Worm (Caenorhabditis elegans): ENCODE results near the gene clk-1.
A peak's percentile ranks its signal among the peaks of the same experiment; 100 is the strongest.

Gene clk-1

DNA sequence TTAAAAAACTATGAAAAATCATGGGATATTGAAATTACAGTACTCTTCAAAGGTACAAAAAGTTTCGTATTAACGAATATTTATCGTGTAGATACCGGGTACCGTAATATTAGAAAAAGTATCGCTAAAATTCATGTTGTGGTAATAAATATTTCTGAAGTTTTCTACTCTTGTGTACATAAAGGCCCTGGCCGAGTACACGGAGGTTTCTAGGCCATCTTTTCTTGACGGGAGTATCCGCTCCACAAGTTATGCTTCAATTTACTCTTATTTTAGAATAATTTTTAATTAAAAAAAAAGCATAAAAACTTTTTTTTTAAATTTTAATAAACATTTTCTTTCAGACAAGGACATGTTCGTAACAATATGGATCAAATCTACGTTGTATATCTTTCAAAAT is 44.6 kb upstream of the clk-1 start:
- TF ChIP-seq pha-4 (tag; optimal IDR thresholded peaks at IDR 0.05) (peak; percentile 68), nhr-77 (tag; optimal IDR thresholded peaks at IDR 0.05) (no peak), ztf-4 (tag; optimal IDR thresholded peaks at IDR 0.05) (no peak), fos-1 (tag; optimal IDR thresholded peaks at IDR 0.05) (no peak)

DNA sequence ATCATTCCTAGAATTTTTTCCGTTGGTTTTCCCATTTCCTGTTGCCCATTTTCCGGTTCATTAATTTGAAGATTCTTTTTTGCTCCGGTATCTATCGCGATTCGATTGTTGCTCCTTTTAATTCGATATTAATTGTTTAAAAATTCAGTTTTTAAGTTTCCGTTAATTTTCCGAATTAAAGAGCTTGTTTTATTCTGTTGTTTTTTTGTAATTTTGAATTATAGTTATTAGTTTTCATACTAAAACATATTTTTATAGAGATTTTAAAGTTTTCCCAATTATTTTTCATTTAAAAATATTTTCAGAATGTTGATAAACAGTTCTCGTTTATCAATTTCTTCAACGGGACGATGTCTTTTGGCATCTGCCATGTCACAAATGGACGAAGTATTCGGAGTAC is 43.4 kb upstream of the clk-1 start, which contains the start of gene mrps-26:
mrps-26 (plus strand) TSS at position 301 of the 400 bp plus-strand sequence.
- no peak for TF ChIP-seq lin-15B (tag; optimal IDR thresholded peaks at IDR 0.05)
- TF ChIP-seq nhr-11 (tag; optimal IDR thresholded peaks at IDR 0.05), result no peak
- no peak for TF ChIP-seq pha-4 (tag; optimal IDR thresholded peaks at IDR 0.05)

DNA sequence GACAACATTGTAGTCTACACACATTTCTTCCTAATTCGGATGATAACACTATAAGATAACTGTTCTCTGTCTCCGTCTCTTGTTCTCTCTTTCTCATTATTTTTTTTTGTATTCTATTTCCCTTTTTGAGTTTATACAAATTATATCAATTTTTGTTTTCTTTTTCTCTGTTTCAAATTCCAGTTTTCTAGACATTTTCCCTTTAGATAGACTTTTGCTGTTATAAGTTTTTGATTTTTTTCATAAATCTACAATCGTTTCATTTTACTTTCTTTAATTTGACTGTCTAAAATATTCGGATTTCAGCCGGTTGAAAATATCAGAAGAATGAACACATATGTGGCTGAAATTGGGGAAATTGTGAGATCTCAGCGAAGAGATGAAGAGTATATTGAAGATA is 41.6 kb upstream of the clk-1 start, which contains the start of gene prx-10:
prx-10 (plus strand) TSS at position 301 of the 400 bp plus-strand sequence.
- TF ChIP-seq ceh-16 (tag; optimal IDR thresholded peaks at IDR 0.05) (no peak), pqm-1 (tag; optimal IDR thresholded peaks at IDR 0.05) (no peak), unc-62 (GFP tag; optimal IDR thresholded peaks at IDR 0.05) (no peak), elt-2 (tag; optimal IDR thresholded peaks at IDR 0.05) (peak; percentile 24)

DNA sequence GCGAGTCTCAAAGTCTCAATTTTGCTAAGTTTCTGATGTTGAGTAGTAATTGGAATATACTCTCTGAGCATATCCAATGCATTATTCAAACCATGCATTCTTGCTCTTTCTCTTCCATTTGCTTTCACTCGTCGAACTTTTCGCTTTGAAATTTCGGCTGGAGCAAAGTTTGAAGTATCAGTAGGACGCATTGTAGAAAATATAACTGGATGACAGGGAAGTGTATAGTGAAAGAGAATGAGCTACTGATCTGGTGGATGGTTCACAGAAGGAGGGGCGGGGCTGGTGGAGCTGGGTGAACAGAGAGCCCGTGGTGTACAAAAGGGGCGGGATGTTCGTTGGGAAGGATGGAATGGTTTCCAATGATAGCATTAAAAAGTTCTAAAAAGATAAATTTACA is 35.8 kb upstream of the clk-1 start:
- TF ChIP-seq lin-39 (tag; optimal IDR thresholded peaks at IDR 0.05), result no peak
- no peak for TF ChIP-seq ztf-11 (tag; optimal IDR thresholded peaks at IDR 0.05)
- TF ChIP-seq nhr-25 (tag; optimal IDR thresholded peaks at IDR 0.05), result no peak
- TF ChIP-seq snpc-4 (tag; optimal IDR thresholded peaks at IDR 0.05), result no peak
- no peak for TF ChIP-seq ceh-16 (tag; optimal IDR thresholded peaks at IDR 0.05)
- no peak for TF ChIP-seq elt-3 (tag; optimal IDR thresholded peaks at IDR 0.05)
- no peak for TF ChIP-seq fkh-10 (GFP tag; optimal IDR thresholded peaks at IDR 0.05)
- no peak for TF ChIP-seq pha-4 (tag; optimal IDR thresholded peaks at IDR 0.05)
- TF ChIP-seq egl-27 (tag; optimal IDR thresholded peaks at IDR 0.05), result no peak
- no peak for TF ChIP-seq eor-1 (tag; optimal IDR thresholded peaks at IDR 0.05)
- no peak for TF ChIP-seq nhr-11 (tag; optimal IDR thresholded peaks at IDR 0.05)
- TF ChIP-seq mdl-1 (tag; optimal IDR thresholded peaks at IDR 0.05), result no peak
- TF ChIP-seq elt-1 (tag; optimal IDR thresholded peaks at IDR 0.05), result no peak
- TF ChIP-seq jun-1 (tag; optimal IDR thresholded peaks at IDR 0.05), result no peak
- TF ChIP-seq tbx-2 (tag; optimal IDR thresholded peaks at IDR 0.05), result no peak
- TF ChIP-seq zag-1 (tag; optimal IDR thresholded peaks at IDR 0.05), result no peak
- no peak for TF ChIP-seq nhr-12 (tag; optimal IDR thresholded peaks at IDR 0.05)

DNA sequence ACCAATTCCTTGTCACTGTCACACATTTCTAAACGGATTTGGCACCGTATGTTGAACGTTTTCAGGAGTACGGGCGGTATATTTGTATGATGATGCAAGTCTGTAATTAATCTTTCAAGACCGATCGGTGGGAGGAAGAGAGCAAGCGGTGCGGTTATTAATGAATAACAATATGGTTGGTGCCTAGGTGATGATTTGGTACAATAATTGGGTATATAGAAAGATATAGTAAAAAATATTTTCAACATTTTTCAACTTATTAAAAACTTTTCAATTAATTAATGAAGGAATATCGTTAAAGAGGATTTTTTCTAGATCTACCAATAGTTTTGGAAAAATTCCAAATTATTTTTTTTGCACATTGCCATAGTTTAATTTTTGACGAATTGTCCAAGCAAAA is 33.2 kb upstream of the clk-1 start, which contains the start of gene cnd-1:
cnd-1 (minus strand) TSS at position 101 of the 400 bp plus-strand sequence.
- TF ChIP-seq skn-1 (tag; optimal IDR thresholded peaks at IDR 0.05) (no peak), daf-12 (tag; optimal IDR thresholded peaks at IDR 0.05) (no peak), mdl-1 (tag; optimal IDR thresholded peaks at IDR 0.05) (no peak), ztf-4 (tag; optimal IDR thresholded peaks at IDR 0.05) (no peak), sea-2 (GFP tag; optimal IDR thresholded peaks at IDR 0.05) (no peak), zag-1 (tag; optimal IDR thresholded peaks at IDR 0.05) (no peak), ceh-16 (tag; optimal IDR thresholded peaks at IDR 0.05) (no peak), unc-62 (GFP tag; optimal IDR thresholded peaks at IDR 0.05) (no peak), elt-3 (tag; optimal IDR thresholded peaks at IDR 0.05) (no peak), ztf-11 (tag; optimal IDR thresholded peaks at IDR 0.05) (no peak), nhr-28 (tag; optimal IDR thresholded peaks at IDR 0.05) (no peak), elt-1 (tag; optimal IDR thresholded peaks at IDR 0.05) (no peak), pqm-1 (tag; optimal IDR thresholded peaks at IDR 0.05) (no peak), snpc-4 (tag; optimal IDR thresholded peaks at IDR 0.05) (no peak)

DNA sequence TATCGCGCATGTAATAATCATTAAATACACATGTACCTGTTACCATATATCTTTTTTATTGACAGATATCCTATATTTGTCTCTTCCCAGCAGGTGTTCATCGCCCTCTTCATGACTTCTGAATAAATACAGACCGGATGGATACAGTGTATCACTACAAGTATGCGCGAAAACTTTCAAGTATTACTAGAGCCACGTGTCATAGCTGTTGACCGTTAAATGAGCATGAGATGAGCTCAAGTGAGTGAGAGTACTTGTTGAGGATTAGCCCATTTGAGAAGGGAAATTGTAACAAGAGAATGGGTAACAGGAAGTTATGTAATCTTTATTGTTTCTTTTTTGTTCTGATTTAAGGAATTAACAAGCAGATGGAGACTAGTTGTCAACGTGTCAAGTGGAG is 32.6 kb upstream of the clk-1 start:
- TF ChIP-seq ceh-82 (tag; optimal IDR thresholded peaks at IDR 0.05) (no peak), nhr-11 (tag; optimal IDR thresholded peaks at IDR 0.05) (no peak), lin-15B (tag; optimal IDR thresholded peaks at IDR 0.05) (no peak), hmg-11 (tag; optimal IDR thresholded peaks at IDR 0.05) (no peak), elt-3 (tag; optimal IDR thresholded peaks at IDR 0.05) (no peak), ceh-16 (tag; optimal IDR thresholded peaks at IDR 0.05) (no peak), nhr-77 (tag; optimal IDR thresholded peaks at IDR 0.05) (no peak), elt-1 (tag; optimal IDR thresholded peaks at IDR 0.05) (no peak), nhr-43 (tag; optimal IDR thresholded peaks at IDR 0.05; ENCODE audit: poor library complexity, severe bottlenecking) (no peak), nhr-237 (tag; optimal IDR thresholded peaks at IDR 0.05) (no peak), ama-1 (optimal IDR thresholded peaks at IDR 0.05) (no peak), zag-1 (tag; optimal IDR thresholded peaks at IDR 0.05) (no peak), nhr-28 (tag; optimal IDR thresholded peaks at IDR 0.05) (no peak)

Data from whole organism, L3 larva.